Worm (Caenorhabditis elegans): ENCODE data around the gene unc-82.
A peak's percentile ranks its signal among the peaks of the same experiment; 100 is the strongest.

The unc-82 gene

DNA sequence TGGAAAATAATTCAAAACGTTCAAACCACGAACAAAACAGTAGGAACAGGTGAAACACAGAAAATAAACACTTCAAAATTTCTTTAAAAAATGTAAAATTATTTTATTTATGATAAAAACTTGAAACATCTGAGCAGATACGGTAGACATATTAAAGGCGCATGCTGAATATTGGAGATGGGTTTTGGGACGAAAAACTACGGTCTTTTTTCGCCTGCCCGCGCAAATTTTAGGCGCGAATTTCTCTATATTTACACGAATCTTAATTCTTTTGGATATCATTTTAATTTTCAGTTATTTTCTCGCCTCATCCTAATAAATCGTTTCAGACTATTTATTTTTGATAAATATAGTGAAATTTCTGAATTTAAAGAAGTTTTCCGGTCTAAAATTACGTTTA lies 53.4 kb downstream of the unc-82 start (continued):
- TF ChIP-seq ZK185.1 (tag; optimal IDR thresholded peaks at IDR 0.05; ENCODE audit: poor library complexity, severe bottlenecking) (no peak), lin-26 (GFP tag; IDR thresholded peaks at IDR 0.05) (no peak), unc-130 (GFP tag; optimal IDR thresholded peaks at IDR 0.05) (peak; percentile 79), F55B11.4 (tag; optimal IDR thresholded peaks at IDR 0.05; ENCODE audit: borderline replicate concordance, insufficient read depth) (no peak), pbrm-1 (GFP tag; IDR thresholded peaks at IDR 0.05) (peak; percentile 90), lir-1 (GFP tag; conservative IDR thresholded peaks at IDR 0.05) (peak; percentile 48; the same call in 1 of the 2 replicates), tlf-1 (GFP tag; optimal IDR thresholded peaks at IDR 0.05) (peak; percentile 79), B0336.3 (GFP tag; IDR thresholded peaks at IDR 0.05) (0 out of 2 replicates have a peak, but pooled peaks have one; percentile 17), nfya-1 (tag; optimal IDR thresholded peaks at IDR 0.05; ENCODE audit: borderline replicate concordance, insufficient read depth) (no peak), Y67H2A.10 (GFP tag; conservative IDR thresholded peaks at IDR 0.05) (peak; percentile 56; the same call in 1 of the 2 replicates), mxl-1 (tag; optimal IDR thresholded peaks at IDR 0.05) (no peak), lin-54 (GFP tag; optimal IDR thresholded peaks at IDR 0.05) (peak; percentile 85), ceh-100 (GFP tag; IDR thresholded peaks at IDR 0.05) (no peak), B0261.1 (tag; optimal IDR thresholded peaks at IDR 0.05) (no peak), let-526 (GFP tag; IDR thresholded peaks at IDR 0.05) (no peak), F49E8.2 (tag; optimal IDR thresholded peaks at IDR 0.05; ENCODE audit: insufficient read depth) (peak; percentile 84), ztf-28 (GFP tag; IDR thresholded peaks at IDR 0.05) (peak; percentile 67; the same call in 1 of the 2 replicates), ceh-91 (GFP tag; IDR thresholded peaks at IDR 0.05) (peak; percentile 92), ztf-26 (tag; optimal IDR thresholded peaks at IDR 0.05) (no peak), snpc-1.3 (tag; optimal IDR thresholded peaks at IDR 0.05; ENCODE audit: insufficient read depth) (peak; percentile 50), hmg-1.2 (GFP tag; IDR thresholded peaks at IDR 0.05) (peak; percentile 54), rcor-1 (GFP tag; IDR thresholded peaks at IDR 0.05) (peak; percentile 80), T26A5.8 (tag; optimal IDR thresholded peaks at IDR 0.05) (no peak), Y56A3A.18 (GFP tag; IDR thresholded peaks at IDR 0.05) (no peak), ztf-6 (GFP tag; IDR thresholded peaks at IDR 0.05) (no peak), dpff-1 (tag; optimal IDR thresholded peaks at IDR 0.05) (no peak), Y53G8AR.9 (GFP tag; conservative IDR thresholded peaks at IDR 0.05) (0 out of 2 replicates have a peak, but pooled peaks have one; percentile 42)

DNA sequence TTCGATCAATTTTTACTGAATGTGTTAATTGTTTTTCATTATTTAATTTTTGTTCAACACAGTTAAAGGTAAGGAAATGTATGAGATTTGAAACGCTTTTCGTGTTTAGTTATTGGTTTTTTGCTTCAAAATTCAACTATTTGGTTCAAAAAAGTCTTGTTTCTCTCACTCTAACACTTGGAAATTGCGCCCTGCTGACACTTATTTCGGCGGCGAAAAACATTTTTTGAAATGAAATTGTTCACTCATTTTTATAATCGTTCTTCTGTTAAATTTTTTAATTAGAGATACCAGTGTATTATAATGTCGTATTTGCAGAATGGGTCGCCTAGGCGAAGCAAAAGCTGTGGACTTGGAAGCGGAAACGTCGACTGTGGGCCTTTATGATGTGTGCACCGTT lies 53.8 kb downstream of the unc-82 start, which contains the start of gene rod-1:
Gene rod-1, plus strand, starts transcription at position 319 of the 400 bp plus-strand sequence.
- TF ChIP-seq tbp1 (GFP tag; optimal IDR thresholded peaks at IDR 0.05) (no peak), nfya-1 (tag; optimal IDR thresholded peaks at IDR 0.05; ENCODE audit: borderline replicate concordance, insufficient read depth) (no peak), rec-8 (tag; optimal IDR thresholded peaks at IDR 0.05) (no peak), ccch-3 (GFP tag; optimal IDR thresholded peaks at IDR 0.05) (no peak), ztf-18 (tag; optimal IDR thresholded peaks at IDR 0.05) (no peak), sea-2 (GFP tag; IDR thresholded peaks at IDR 0.05) (no peak), ets-4 (GFP tag; optimal IDR thresholded peaks at IDR 0.05) (no peak), pbrm-1 (GFP tag; IDR thresholded peaks at IDR 0.05) (peak; percentile 41; the same call in 1 of the 2 replicates), lag-1 (GFP tag; IDR thresholded peaks at IDR 0.05) (no peak), hmg-1.2 (GFP tag; IDR thresholded peaks at IDR 0.05) (0 out of 2 replicates have a peak, but pooled peaks have one; percentile 8), nhr-80 (tag; optimal IDR thresholded peaks at IDR 0.05) (no peak), F57C9.4 (tag; optimal IDR thresholded peaks at IDR 0.05) (no peak), egl-18 (GFP tag; IDR thresholded peaks at IDR 0.05) (no peak)

All from whole organism, young adult.